Worm (Caenorhabditis elegans) whole organism, late embryonic: ENCODE results near the gene Y46G5A.47.
A peak's percentile ranks its signal among the peaks of the same experiment; 100 is the strongest.

Experiments used
- C08G9.2 ChIP-seq: sonication (generic microtip); optimal IDR thresholded peaks from 2 replicates; lab custom pipeline; 2016; ENCODE audit warnings: mild to moderate bottlenecking, missing genetic modification characterization, moderate library complexity, missing compliant biosample characterization
- F13H6.1 ChIP-seq: sonication (generic microtip); optimal IDR thresholded peaks from 2 replicates; lab custom pipeline; 2016; ENCODE audit warnings: missing genetic modification characterization, missing compliant biosample characterization
- ahr-1 ChIP-seq: sonication (generic microtip); optimal IDR thresholded peaks from 2 replicates; lab custom pipeline; 2016; ENCODE audit warnings: missing genetic modification characterization, missing compliant biosample characterization
- ceh-14 ChIP-seq: sonication (generic microtip); optimal IDR thresholded peaks from 2 replicates; lab custom pipeline; 2016; ENCODE audit warnings: missing genotype, missing genetic modification characterization, missing compliant biosample characterization
- ceh-18 ChIP-seq: sonication (generic microtip); optimal IDR thresholded peaks from 2 replicates; lab custom pipeline; 2016; ENCODE audit warnings: missing genetic modification characterization, missing compliant biosample characterization
- ceh-2 ChIP-seq: sonication (generic microtip); optimal IDR thresholded peaks from 2 replicates; lab custom pipeline; 2016; ENCODE audit warnings: missing genotype, missing genetic modification characterization, missing compliant biosample characterization
- ceh-30 ChIP-seq: fragments of 150-350 bp; optimal IDR thresholded peaks from 2 replicates; lab custom pipeline; 2014; ENCODE audit warnings: missing biosample characterization, missing genetic modification characterization
- ceh-31 ChIP-seq: sonication (generic microtip); optimal IDR thresholded peaks from 2 replicates; lab custom pipeline; 2016; ENCODE audit warnings: missing genetic modification characterization, missing compliant biosample characterization
- ceh-34 ChIP-seq: sonication (generic microtip); optimal IDR thresholded peaks from 2 replicates; lab custom pipeline; 2016; ENCODE audit warnings: mild to moderate bottlenecking, missing genetic modification characterization, missing compliant biosample characterization
- ceh-9 ChIP-seq: sonication (generic microtip); optimal IDR thresholded peaks from 2 replicates; lab custom pipeline; 2016; ENCODE audit warnings: mild to moderate bottlenecking, missing genetic modification characterization, inconsistent platforms, missing compliant biosample characterization
- dmd-4 ChIP-seq: sonication (generic microtip); optimal IDR thresholded peaks from 2 replicates; lab custom pipeline; 2016; ENCODE audit warnings: borderline replicate concordance, missing genetic modification characterization, missing compliant biosample characterization
- elt-4 ChIP-seq: sonication (generic microtip); optimal IDR thresholded peaks from 2 replicates; lab custom pipeline; 2016; ENCODE audit warnings: missing genetic modification characterization, missing compliant biosample characterization
- ets-4 ChIP-seq: sonication (generic microtip); optimal IDR thresholded peaks from 2 replicates; lab custom pipeline; 2016; ENCODE audit warnings: missing genetic modification characterization, missing compliant biosample characterization
- eyg-1 ChIP-seq: sonication (generic microtip); optimal IDR thresholded peaks from 2 replicates; lab custom pipeline; 2016; ENCODE audit warnings: missing genotype, missing genetic modification characterization, missing compliant biosample characterization
- fax-1 ChIP-seq: sonication (generic microtip); optimal IDR thresholded peaks from 2 replicates; lab custom pipeline; 2016; ENCODE audit warnings: missing genotype, missing genetic modification characterization, missing compliant biosample characterization
- hlh-13 ChIP-seq: fragments of 200-800 bp; sonication (Bioruptor generic); optimal IDR thresholded peaks from 2 replicates; lab custom pipeline; 2018; ENCODE audit warnings: mild to moderate bottlenecking, missing genetic modification characterization, missing compliant biosample characterization
- hlh-15 ChIP-seq: sonication (generic microtip); optimal IDR thresholded peaks from 2 replicates; lab custom pipeline; 2016; ENCODE audit warnings: missing genetic modification characterization, missing compliant biosample characterization
- hlh-30 ChIP-seq: sonication (generic microtip); optimal IDR thresholded peaks from 2 replicates; lab custom pipeline; 2017; ENCODE audit warnings: antibody characterized with exemption, missing genetic modification characterization, missing compliant biosample characterization; ENCODE audit not compliant: insufficient read depth
- hlh-6 ChIP-seq: sonication (generic microtip); optimal IDR thresholded peaks from 2 replicates; lab custom pipeline; 2016; ENCODE audit warnings: missing genotype, missing genetic modification characterization, missing compliant biosample characterization
- lim-6 ChIP-seq: sonication (generic microtip); optimal IDR thresholded peaks from 2 replicates; lab custom pipeline; 2016; ENCODE audit warnings: missing genetic modification characterization, missing compliant biosample characterization
- lin-11 ChIP-seq: fragments of 200-800 bp; sonication (Bioruptor generic); optimal IDR thresholded peaks from 2 replicates; lab custom pipeline; 2018; ENCODE audit warnings: mild to moderate bottlenecking, missing genetic modification characterization, missing compliant biosample characterization
- nfya-1 ChIP-seq: sonication (generic microtip); optimal IDR thresholded peaks from 2 replicates; lab custom pipeline; 2017; ENCODE audit warnings: missing genetic modification characterization, mild to moderate bottlenecking, missing compliant biosample characterization, antibody characterized with exemption, moderate library complexity
- nhr-11 ChIP-seq: fragments of 150-350 bp; optimal IDR thresholded peaks from 2 replicates; lab custom pipeline; 2014; ENCODE audit warnings: missing biosample characterization, missing genetic modification characterization
- nhr-232 ChIP-seq: sonication (generic microtip); optimal IDR thresholded peaks from 2 replicates; lab custom pipeline; 2016; ENCODE audit warnings: missing genetic modification characterization, missing compliant biosample characterization
- odd-2 ChIP-seq: sonication (generic microtip); optimal IDR thresholded peaks from 2 replicates; lab custom pipeline; 2017; ENCODE audit warnings: antibody characterized with exemption, mild to moderate bottlenecking, missing genetic modification characterization, missing compliant biosample characterization
- pha-2 ChIP-seq: sonication (generic microtip); optimal IDR thresholded peaks from 2 replicates; lab custom pipeline; 2017; ENCODE audit warnings: mild to moderate bottlenecking, missing genetic modification characterization, missing compliant biosample characterization
- pros-1 ChIP-seq: fragments of 150-350 bp; optimal IDR thresholded peaks from 2 replicates; lab custom pipeline; 2014; ENCODE audit warnings: missing biosample characterization, missing genetic modification reagents, missing genetic modification characterization
- ref-2 ChIP-seq: sonication (generic microtip); optimal IDR thresholded peaks from 2 replicates; lab custom pipeline; 2016; ENCODE audit warnings: missing genetic modification characterization, missing compliant biosample characterization
- rnt-1 ChIP-seq: sonication (generic microtip); optimal IDR thresholded peaks from 2 replicates; lab custom pipeline; 2016; ENCODE audit warnings: missing genetic modification characterization, missing compliant biosample characterization
- sdc-2 ChIP-seq: sonication (generic microtip); optimal IDR thresholded peaks from 2 replicates; lab custom pipeline; 2016; ENCODE audit warnings: missing genotype, missing genetic modification characterization, missing compliant biosample characterization
- sox-2 ChIP-seq: fragments of 200-800 bp; sonication (Bioruptor generic); IDR thresholded peaks from 2 replicates; pipeline ENCODE4 v1.3.6; 2022; ENCODE audit warnings: missing genetic modification reagents, missing genetic modification characterization, missing compliant biosample characterization
- syd-9 ChIP-seq: sonication (generic microtip); optimal IDR thresholded peaks from 2 replicates; lab custom pipeline; 2016; ENCODE audit warnings: mild to moderate bottlenecking, missing genetic modification characterization, moderate library complexity, missing compliant biosample characterization
- tbx-2 ChIP-seq: sonication (generic microtip); optimal IDR thresholded peaks from 2 replicates; lab custom pipeline; 2016; ENCODE audit warnings: missing genetic modification characterization, missing compliant biosample characterization
- ttx-3 ChIP-seq: sonication (generic microtip); optimal IDR thresholded peaks from 2 replicates; lab custom pipeline; 2016; ENCODE audit warnings: missing genetic modification reagents, missing genetic modification characterization, missing compliant biosample characterization
- unc-3 ChIP-seq, 2 experiments: fragments of 200-800 bp in 1 of 2; sonication (Bioruptor generic) in 1 of 2; sonication (generic microtip) in 1 of 2; conservative IDR thresholded peaks in 1 of 2; optimal IDR thresholded peaks in 1 of 2; 2 replicates each; pipeline versions ENCODE4 v1.3.6 to Lab custom; 2016 to 2022; ENCODE audit warnings: missing compliant biosample characterization in 2 of 2, missing genetic modification characterization in 2 of 2, missing genetic modification reagents in 1 of 2
- unc-55 ChIP-seq: sonication (generic microtip); optimal IDR thresholded peaks from 2 replicates; lab custom pipeline; 2017; ENCODE audit warnings: missing biosample characterization, missing genetic modification reagents, missing genetic modification characterization

Y46G5A.47 gene

DNA sequence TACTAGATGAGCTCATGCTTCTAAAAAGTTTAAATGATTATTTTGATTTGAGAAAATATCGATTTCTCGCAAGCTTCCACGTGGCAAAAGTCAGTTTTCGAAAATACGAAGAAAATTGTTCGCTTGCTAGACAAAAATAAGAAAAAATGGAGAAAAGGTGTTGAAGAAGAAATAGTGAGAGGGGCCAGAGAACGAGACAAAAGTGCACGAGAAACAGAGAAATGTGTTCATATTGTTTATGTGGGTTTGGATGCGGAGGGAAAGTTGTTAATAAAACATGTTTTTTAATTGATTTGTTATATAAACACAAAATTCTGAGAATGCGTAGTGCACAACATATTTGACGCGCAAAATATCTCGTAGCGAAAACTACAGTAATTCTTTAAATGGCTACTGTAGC lies 19.7 kb downstream of the Y46G5A.47 start, which contains the start of gene Y46G5A.15:
Gene Y46G5A.15, minus strand, starts transcription at position 26 of the 400 bp plus-strand sequence.
- TF ChIP-seq pros-1 (tag; lab: Kevin White, UChicago) = no peak
- no peak for TF ChIP-seq sdc-2 (tag; lab: Kevin White, UChicago)
- no peak for TF ChIP-seq C08G9.2 (tag; lab: Kevin White, UChicago)
- TF ChIP-seq ahr-1 (tag; lab: Kevin White, UChicago) = no peak
- TF ChIP-seq unc-3 (GFP tag; conservative IDR thresholded peaks at IDR 0.05; lab: Robert Waterston, UW) = no peak
- no peak for TF ChIP-seq unc-3 (tag; optimal IDR thresholded peaks at IDR 0.05; lab: Kevin White, UChicago)
- TF ChIP-seq unc-55 (GFP tag; lab: Kevin White, UChicago) = no peak
- no peak for TF ChIP-seq odd-2 (tag; lab: Kevin White, UChicago)
- no peak for TF ChIP-seq hlh-6 (tag; lab: Kevin White, UChicago)
- TF ChIP-seq elt-4 (tag; lab: Kevin White, UChicago) = no peak
- TF ChIP-seq dmd-4 (tag; lab: Kevin White, UChicago) = no peak

DNA sequence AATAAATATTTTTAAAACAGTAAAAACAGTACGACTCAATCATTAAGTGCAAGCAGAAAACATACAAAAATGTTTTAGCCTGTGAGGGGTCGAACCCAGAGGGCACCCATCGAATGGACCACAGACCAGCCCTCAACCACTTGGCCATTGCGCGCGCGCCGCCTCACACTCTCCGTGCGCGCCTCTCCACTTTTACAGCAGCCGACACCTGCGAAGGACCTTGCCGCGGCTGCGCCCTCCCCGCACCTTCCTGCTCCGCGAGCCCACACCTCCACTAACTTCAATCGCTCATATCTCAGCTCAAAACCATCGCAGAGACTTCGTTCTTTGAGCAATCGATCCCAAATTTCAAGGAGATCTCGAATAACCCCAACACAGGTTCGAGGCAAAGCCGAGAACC lies 26.7 kb downstream of the Y46G5A.47 start:
- TF ChIP-seq ref-2 (tag; lab: Kevin White, UChicago) (peak; percentile 32), ceh-18 (tag; lab: Kevin White, UChicago) (peak; percentile 5), rnt-1 (tag; lab: Kevin White, UChicago) (peak; percentile 45), nfya-1 (peak; percentile 16), ceh-31 (peak; percentile 57), ceh-34 (peak; percentile 22), C08G9.2 (tag; lab: Kevin White, UChicago) (peak; percentile 40), hlh-6 (tag; lab: Kevin White, UChicago) (peak; percentile 33), hlh-30 (tag; lab: Kevin White, UChicago) (peak; percentile 6), tbx-2 (tag; lab: Kevin White, UChicago) (peak; percentile 51), pros-1 (tag; lab: Kevin White, UChicago) (peak; percentile 68)

- TF ChIP-seq nhr-11 = no peak
- no peak for TF ChIP-seq sox-2 (GFP tag; lab: Robert Waterston, UW)
- no peak for TF ChIP-seq F13H6.1 (tag; lab: Kevin White, UChicago)
- TF ChIP-seq hlh-30 (tag; lab: Kevin White, UChicago) = no peak
- TF ChIP-seq ceh-14 = no peak
- TF ChIP-seq unc-55 (GFP tag; lab: Kevin White, UChicago) = no peak
- no peak for TF ChIP-seq ets-4
- no peak for TF ChIP-seq dmd-4 (tag; lab: Kevin White, UChicago)
These were observed 28.7 kb downstream of the Y46G5A.47 start, which contains the start of gene Y46G5A.34 for ce11 chrII:12776379-12776778. Gene Y46G5A.34, plus strand, starts transcription at chrII:12776679.

DNA sequence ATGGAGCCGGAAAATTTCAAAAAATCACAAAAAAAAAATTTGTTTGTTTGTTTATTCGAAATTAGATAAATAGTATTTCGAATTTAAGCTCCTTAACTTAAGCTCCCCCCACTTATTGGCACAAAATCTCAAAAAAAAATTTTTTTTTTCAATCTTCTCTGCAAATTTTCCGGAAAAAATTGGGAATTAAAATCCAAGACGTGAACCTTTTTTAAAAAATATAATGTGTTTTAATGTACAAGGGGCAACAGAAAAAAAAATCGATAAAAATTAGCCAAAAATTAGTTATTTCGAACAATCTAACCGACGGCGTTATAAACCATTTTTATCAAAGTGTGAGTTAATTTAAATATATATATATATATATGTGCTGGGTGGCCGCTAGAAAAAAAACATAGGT lies 30.7 kb downstream of the Y46G5A.47 start, which contains the start of gene Y46G5A.14:
Gene Y46G5A.14, plus strand, starts transcription at position 301 of the 400 bp plus-strand sequence.
- no peak for TF ChIP-seq ceh-30 (tag; lab: Kevin White, UChicago)
- no peak for TF ChIP-seq lin-11 (tag; lab: Kevin White, UChicago)
- TF ChIP-seq nhr-232 (tag; lab: Kevin White, UChicago) = no peak
- no peak for TF ChIP-seq ceh-9 (tag; lab: Kevin White, UChicago)
- no peak for TF ChIP-seq eyg-1
- TF ChIP-seq syd-9 (tag; lab: Kevin White, UChicago) = no peak
- no peak for TF ChIP-seq ttx-3
- TF ChIP-seq fax-1 = no peak
- TF ChIP-seq ceh-2 (tag; lab: Kevin White, UChicago) = no peak
- TF ChIP-seq tbx-2 (tag; lab: Kevin White, UChicago) = no peak
- no peak for TF ChIP-seq pha-2 (tag; lab: Kevin White, UChicago)
- no peak for TF ChIP-seq lim-6 (tag; lab: Kevin White, UChicago)
- no peak for TF ChIP-seq hlh-13 (GFP tag; lab: Kevin White, UChicago)
- TF ChIP-seq ahr-1 (tag; lab: Kevin White, UChicago) = no peak
- no peak for TF ChIP-seq odd-2 (tag; lab: Kevin White, UChicago)
- TF ChIP-seq hlh-30 (tag; lab: Kevin White, UChicago) = no peak
- no peak for TF ChIP-seq ceh-18 (tag; lab: Kevin White, UChicago)
- TF ChIP-seq hlh-15 (tag; lab: Kevin White, UChicago) = no peak
